Worm (Caenorhabditis elegans) whole organism, L4 larva: ENCODE data around the gene tpst-2.

Experiments used
- lin-39 ChIP-seq: fragments of 150-350 bp; optimal IDR thresholded peaks from 2 replicates; lab custom pipeline; 2014; ENCODE audit warnings: missing biosample characterization, missing genetic modification reagents, missing genetic modification characterization
- mxl-3 ChIP-seq: fragments of 200-800 bp; sonication (Bioruptor generic); optimal IDR thresholded peaks from 2 replicates; lab custom pipeline; 2018; ENCODE audit warnings: mild to moderate bottlenecking, missing genetic modification characterization, missing compliant biosample characterization
- nhr-77 ChIP-seq: fragments of 150-350 bp; optimal IDR thresholded peaks from 2 replicates; lab custom pipeline; 2014; ENCODE audit warnings: missing biosample characterization, missing genetic modification characterization
- pqm-1 ChIP-seq: sonication (generic microtip); optimal IDR thresholded peaks from 2 replicates; lab custom pipeline; 2017; ENCODE audit warnings: missing biosample characterization, missing genetic modification characterization
- unc-39 ChIP-seq: sonication (generic microtip); optimal IDR thresholded peaks from 2 replicates; lab custom pipeline; 2017; ENCODE audit warnings: missing biosample characterization, missing genetic modification characterization

DNA sequence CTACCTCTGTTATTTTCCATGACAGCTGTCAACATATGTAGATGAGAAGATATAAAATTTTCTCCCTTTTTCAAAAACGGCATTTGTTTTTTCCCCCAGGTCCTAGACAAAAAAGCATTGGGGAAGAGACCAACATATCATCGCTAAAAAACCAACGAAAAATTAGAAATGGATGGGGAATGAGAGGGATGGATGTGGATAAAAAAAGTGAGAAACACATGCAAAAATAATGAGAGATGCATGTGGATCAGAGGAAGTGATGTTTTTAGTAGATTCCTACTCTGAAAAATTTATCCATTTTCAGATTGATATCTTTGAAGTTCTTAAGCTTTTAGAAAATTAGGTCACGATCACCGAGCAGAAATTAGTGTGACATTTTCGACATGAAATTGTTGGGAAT lies 8.6 kb upstream of the tpst-2 start:
- TF ChIP-seq mxl-3 (GFP tag; lab: Kevin White, UChicago) (no peak), unc-39 (tag; lab: Kevin White, UChicago) (no peak), pqm-1 (tag; lab: Kevin White, UChicago) (no peak), lin-39 (no peak), nhr-77 (tag; lab: Kevin White, UChicago) (no peak)
